Worm (Caenorhabditis elegans) whole organism, L2 larva: ENCODE data around the gene nhr-102.

Experiments used
- C34F6.9 ChIP-seq: fragments of 150-350 bp; optimal IDR thresholded peaks from 2 replicates; lab custom pipeline; 2014; ENCODE audit warnings: missing biosample characterization, missing genetic modification characterization
- F13H6.1 ChIP-seq: sonication (generic microtip); optimal IDR thresholded peaks from 2 replicates; lab custom pipeline; 2016; ENCODE audit warnings: missing genetic modification characterization, missing compliant biosample characterization
- alr-1 ChIP-seq: fragments of 150-350 bp; optimal IDR thresholded peaks from 2 replicates; lab custom pipeline; 2014; ENCODE audit warnings: missing biosample characterization, missing genetic modification characterization
- aly-2 ChIP-seq: fragments of 150-350 bp; optimal IDR thresholded peaks from 2 replicates; lab custom pipeline; 2014; ENCODE audit warnings: missing biosample characterization, missing genetic modification characterization
- ceh-16 ChIP-seq: fragments of 150-350 bp; optimal IDR thresholded peaks from 2 replicates; lab custom pipeline; 2014; ENCODE audit warnings: missing biosample characterization, missing genetic modification characterization
- ceh-82 ChIP-seq: fragments of 150-350 bp; optimal IDR thresholded peaks from 2 replicates; lab custom pipeline; 2014; ENCODE audit warnings: missing biosample characterization, missing genetic modification characterization
- crh-2 ChIP-seq: sonication (generic microtip); optimal IDR thresholded peaks from 2 replicates; lab custom pipeline; 2017; ENCODE audit warnings: missing biosample characterization, missing genetic modification characterization
- dmd-4 ChIP-seq: sonication (generic microtip); optimal IDR thresholded peaks from 2 replicates; lab custom pipeline; 2017; ENCODE audit warnings: missing biosample characterization, missing genetic modification characterization
- egl-27 ChIP-seq: sonication (generic microtip); optimal IDR thresholded peaks from 3 replicates; lab custom pipeline; 2017; ENCODE audit warnings: missing biosample characterization, missing genetic modification reagents, missing genetic modification characterization
- elt-1 ChIP-seq: fragments of 150-350 bp; optimal IDR thresholded peaks from 2 replicates; lab custom pipeline; 2014; ENCODE audit warnings: missing biosample characterization, missing genetic modification characterization
- elt-3 ChIP-seq: sonication (generic microtip); optimal IDR thresholded peaks from 2 replicates; lab custom pipeline; 2017; ENCODE audit warnings: missing biosample characterization, missing genetic modification characterization
- fos-1 ChIP-seq: fragments of 150-350 bp; optimal IDR thresholded peaks from 2 replicates; lab custom pipeline; 2014; ENCODE audit warnings: missing biosample characterization, missing genetic modification characterization
- gmeb-1 ChIP-seq: fragments of 150-350 bp; optimal IDR thresholded peaks from 2 replicates; lab custom pipeline; 2014; ENCODE audit warnings: missing biosample characterization, missing genetic modification characterization
- lin-11 ChIP-seq: fragments of 150-350 bp; sonication (generic microtip); optimal IDR thresholded peaks from 2 replicates; lab custom pipeline; 2014; ENCODE audit warnings: missing biosample characterization, missing genetic modification characterization, inconsistent platforms, mixed read lengths
- lin-13 ChIP-seq: fragments of 150-350 bp; optimal IDR thresholded peaks from 2 replicates; lab custom pipeline; 2014; ENCODE audit warnings: missing biosample characterization, missing genetic modification reagents, missing genetic modification characterization
- lin-39 ChIP-seq: fragments of 150-350 bp; optimal IDR thresholded peaks from 2 replicates; lab custom pipeline; 2014; ENCODE audit warnings: missing biosample characterization, missing genetic modification reagents, missing genetic modification characterization
- lsy-2 ChIP-seq, 2 experiments: fragments of 150-350 bp in 1 of 2; sonication (generic microtip) in 1 of 2; optimal IDR thresholded peaks; 2 replicates each; lab custom pipeline; 2014 to 2017; ENCODE audit warnings: missing biosample characterization in 2 of 2, missing genetic modification characterization in 2 of 2
- mab-5 ChIP-seq: fragments of 150-350 bp; optimal IDR thresholded peaks from 2 replicates; lab custom pipeline; 2014; ENCODE audit warnings: missing biosample characterization, missing genetic modification characterization
- mbf-1 ChIP-seq: sonication (generic microtip); optimal IDR thresholded peaks from 2 replicates; lab custom pipeline; 2017; ENCODE audit warnings: missing biosample characterization, missing genetic modification characterization
- mdl-1 ChIP-seq, 2 experiments: fragments of 150-350 bp in 1 of 2; sonication (generic microtip) in 1 of 2; optimal IDR thresholded peaks; 2 replicates each; lab custom pipeline; 2017; ENCODE audit warnings: missing biosample characterization in 2 of 2, missing genetic modification characterization in 2 of 2
- nhr-10 ChIP-seq: sonication (generic microtip); optimal IDR thresholded peaks from 2 replicates; lab custom pipeline; 2017; ENCODE audit warnings: missing biosample characterization, missing genetic modification characterization
- nhr-11 ChIP-seq: fragments of 150-350 bp; optimal IDR thresholded peaks from 2 replicates; lab custom pipeline; 2014; ENCODE audit warnings: missing biosample characterization, missing genetic modification characterization
- nhr-12 ChIP-seq: fragments of 150-350 bp; optimal IDR thresholded peaks from 2 replicates; lab custom pipeline; 2014; ENCODE audit warnings: missing biosample characterization, missing genetic modification characterization
- nhr-21 ChIP-seq: fragments of 150-350 bp; optimal IDR thresholded peaks from 2 replicates; lab custom pipeline; 2014; ENCODE audit warnings: missing biosample characterization, missing genetic modification characterization
- nhr-23 ChIP-seq: fragments of 150-350 bp; optimal IDR thresholded peaks from 2 replicates; lab custom pipeline; 2014; ENCODE audit warnings: missing biosample characterization, missing genetic modification reagents, missing genetic modification characterization
- nhr-25 ChIP-seq: fragments of 150-350 bp; sonication (generic microtip); optimal IDR thresholded peaks from 3 replicates; lab custom pipeline; 2014; ENCODE audit warnings: missing biosample characterization, missing genetic modification characterization
- nhr-6 ChIP-seq: fragments of 150-350 bp; optimal IDR thresholded peaks from 2 replicates; lab custom pipeline; 2014; ENCODE audit warnings: missing biosample characterization, missing genetic modification characterization
- nhr-77 ChIP-seq: fragments of 150-350 bp; optimal IDR thresholded peaks from 2 replicates; lab custom pipeline; 2014; ENCODE audit warnings: missing biosample characterization, missing genetic modification characterization
- peb-1 ChIP-seq: fragments of 150-350 bp; optimal IDR thresholded peaks from 2 replicates; lab custom pipeline; 2014; ENCODE audit warnings: missing biosample characterization, missing genetic modification characterization
- sma-3 ChIP-seq: sonication (generic microtip); optimal IDR thresholded peaks from 2 replicates; lab custom pipeline; 2016; ENCODE audit warnings: missing genetic modification reagents, missing genetic modification characterization, missing compliant biosample characterization
- sma-9 ChIP-seq, 2 experiments: fragments of 150-350 bp in 1 of 2; sonication (generic microtip) in 1 of 2; optimal IDR thresholded peaks; 2 replicates each; lab custom pipeline; 2014 to 2016; ENCODE audit warnings: missing genetic modification characterization in 2 of 2, mild to moderate bottlenecking in 1 of 2, missing biosample characterization in 1 of 2, missing compliant biosample characterization in 1 of 2, missing genetic modification reagents in 1 of 2, moderate library complexity in 1 of 2
- snpc-4 ChIP-seq: fragments of 150-350 bp; optimal IDR thresholded peaks from 2 replicates; lab custom pipeline; 2014; ENCODE audit warnings: missing biosample characterization, missing genetic modification characterization
- unc-39 ChIP-seq: fragments of 150-350 bp; optimal IDR thresholded peaks from 2 replicates; lab custom pipeline; 2014; ENCODE audit warnings: missing biosample characterization, missing genetic modification characterization
- ztf-1 ChIP-seq: fragments of 200-800 bp; sonication (Bioruptor generic); conservative IDR thresholded peaks from 2 replicates; pipeline ENCODE4 v1.3.6; 2022; ENCODE audit warnings: missing genetic modification characterization, missing compliant biosample characterization
- ztf-11 ChIP-seq: sonication (generic microtip); optimal IDR thresholded peaks from 2 replicates; lab custom pipeline; 2017; ENCODE audit warnings: missing biosample characterization, missing genetic modification characterization
- ztf-4 ChIP-seq: fragments of 150-350 bp; optimal IDR thresholded peaks from 2 replicates; lab custom pipeline; 2014; ENCODE audit warnings: missing biosample characterization, missing genetic modification characterization

Gene nhr-102

DNA sequence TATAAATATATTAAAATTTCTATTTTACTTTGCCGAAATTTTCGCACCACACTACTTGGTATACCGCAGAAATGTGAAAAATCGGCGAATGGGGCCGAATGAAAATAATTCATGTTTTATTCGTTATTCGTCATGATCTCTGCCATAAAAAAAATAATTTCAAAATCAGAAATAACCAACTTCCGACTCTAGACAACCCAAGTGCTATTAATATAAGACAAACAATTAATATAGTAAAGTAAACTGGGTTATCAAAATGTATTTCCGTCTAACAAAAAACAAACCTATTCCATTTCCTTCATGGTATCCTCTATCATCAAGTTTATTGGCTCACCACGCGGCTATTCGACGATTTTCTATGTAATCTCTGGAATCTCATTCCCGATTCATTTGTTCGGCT is 10.4 kb downstream of the nhr-102 start, which contains the start of gene srh-293:
Gene srh-293 (plus strand): TSS at position 301 of the 400 bp plus-strand sequence.
- no peak for TF ChIP-seq peb-1 (tag; lab: Kevin White, UChicago)
- no peak for TF ChIP-seq ceh-82 (tag; lab: Kevin White, UChicago)

DNA sequence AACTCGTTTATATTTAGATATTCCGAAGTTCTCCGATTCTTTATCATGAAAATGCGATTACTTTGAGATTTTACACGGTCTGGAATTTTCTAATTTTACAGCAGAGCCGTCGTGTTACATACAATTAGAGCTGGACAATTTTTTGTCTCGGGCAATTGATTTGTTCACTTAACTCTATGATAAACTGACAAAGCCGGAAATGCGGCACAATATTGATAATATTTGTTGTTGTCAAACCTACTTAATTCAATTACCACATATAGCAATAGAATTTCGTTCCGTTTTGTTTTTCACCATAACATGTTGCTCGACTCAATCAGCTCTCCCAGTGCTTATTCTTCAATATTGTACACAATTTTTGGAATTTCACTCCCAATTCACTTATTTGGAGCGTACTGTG is 13.2 kb downstream of the nhr-102 start, which contains the start of gene srh-299:
Gene srh-299 (plus strand): TSS at position 301 of the 400 bp plus-strand sequence.
- no peak for TF ChIP-seq gmeb-1 (tag; lab: Kevin White, UChicago)
- no peak for TF ChIP-seq crh-2 (tag; lab: Kevin White, UChicago)
- no peak for TF ChIP-seq C34F6.9
- no peak for TF ChIP-seq elt-1
- TF ChIP-seq elt-3 (tag; lab: Kevin White, UChicago), result no peak
- TF ChIP-seq sma-3 (GFP tag; lab: Kevin White, UChicago), result no peak
- no peak for TF ChIP-seq ztf-1 (GFP tag; lab: Robert Waterston, UW)
- TF ChIP-seq snpc-4 (tag; lab: Kevin White, UChicago), result no peak
- no peak for TF ChIP-seq fos-1
- TF ChIP-seq mdl-1 (tag; optimal IDR thresholded peaks at IDR 0.05; lab: Kevin White, UChicago), result no peak
- TF ChIP-seq ztf-11 (tag; lab: Kevin White, UChicago), result no peak
- no peak for TF ChIP-seq nhr-21 (tag; lab: Kevin White, UChicago)
- TF ChIP-seq nhr-11 (tag; lab: Kevin White, UChicago), result no peak
- TF ChIP-seq ztf-4, result no peak
- no peak for TF ChIP-seq ceh-16 (tag; lab: Kevin White, UChicago)
- TF ChIP-seq dmd-4, result no peak
- TF ChIP-seq lin-39 (tag; lab: Kevin White, UChicago), result no peak
- TF ChIP-seq nhr-6 (tag; lab: Kevin White, UChicago), result no peak
- TF ChIP-seq F13H6.1, result no peak
- no peak for TF ChIP-seq nhr-10 (tag; lab: Kevin White, UChicago)

DNA sequence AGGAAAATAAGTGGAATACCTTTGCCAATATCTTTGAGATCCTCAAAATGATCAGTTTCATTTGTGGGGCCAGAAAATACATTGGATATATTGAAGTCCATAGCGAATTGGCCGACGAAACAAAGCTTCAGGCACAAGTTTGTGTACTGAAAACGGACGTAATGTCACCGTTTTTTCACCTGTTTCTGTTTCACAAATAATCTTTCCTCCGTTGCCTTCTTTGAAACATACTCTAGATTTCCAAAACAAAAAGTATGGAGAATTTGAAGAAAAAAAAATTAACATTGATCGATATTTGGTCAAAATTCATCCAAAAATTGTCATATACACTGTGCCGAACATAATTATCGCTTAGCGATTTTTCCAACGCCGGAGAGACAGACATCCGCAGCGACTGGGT is 13.6 kb downstream of the nhr-102 start, which contains the start of gene srz-12:
Gene srz-12 (minus strand): TSS at position 101 of the 400 bp plus-strand sequence.
- TF ChIP-seq dmd-4 (no peak), ceh-82 (tag; lab: Kevin White, UChicago) (no peak), elt-3 (tag; lab: Kevin White, UChicago) (no peak), sma-9 (GFP tag; optimal IDR thresholded peaks at IDR 0.05; lab: Kevin White, UChicago) (no peak), sma-9 (tag; optimal IDR thresholded peaks at IDR 0.05; lab: Kevin White, UChicago) (no peak), elt-1 (no peak), fos-1 (no peak), sma-3 (GFP tag; lab: Kevin White, UChicago) (no peak), nhr-21 (tag; lab: Kevin White, UChicago) (no peak), mbf-1 (tag; lab: Kevin White, UChicago) (no peak), nhr-77 (tag; lab: Kevin White, UChicago) (no peak), aly-2 (tag; lab: Kevin White, UChicago) (no peak), lin-11 (no peak), nhr-25 (tag; lab: Kevin White, UChicago) (no peak), lin-13 (no peak), mab-5 (no peak), C34F6.9 (no peak), nhr-23 (tag; lab: Kevin White, UChicago) (no peak), ztf-1 (GFP tag; lab: Robert Waterston, UW) (no peak), unc-39 (tag; lab: Kevin White, UChicago) (no peak)

DNA sequence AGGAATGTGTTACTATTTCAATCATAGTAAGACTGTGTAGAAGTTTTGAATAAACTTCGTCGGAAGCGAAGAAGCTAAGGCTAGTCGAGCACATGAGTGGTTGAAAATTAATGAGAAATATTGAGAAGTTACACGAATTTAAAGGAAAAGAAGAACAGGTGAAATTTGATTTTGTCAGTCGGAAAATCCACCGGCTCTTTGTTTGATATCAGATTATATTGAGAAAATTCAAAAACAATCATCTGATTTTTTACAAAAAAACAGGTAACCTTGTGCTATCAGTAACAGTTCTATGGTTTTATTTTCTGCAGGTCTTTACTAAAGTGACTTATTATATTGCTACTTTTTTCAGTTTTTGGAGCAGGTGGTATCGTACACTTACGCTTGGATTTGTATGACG is 17.9 kb downstream of the nhr-102 start, which contains the start of gene srh-148:
Gene srh-148 (minus strand): TSS at position 101 of the 400 bp plus-strand sequence.
- no peak for TF ChIP-seq peb-1 (tag; lab: Kevin White, UChicago)
- TF ChIP-seq ztf-4, result no peak
- no peak for TF ChIP-seq nhr-12 (tag; lab: Kevin White, UChicago)
- TF ChIP-seq lin-11, result no peak
- no peak for TF ChIP-seq elt-1
- no peak for TF ChIP-seq alr-1 (tag; lab: Kevin White, UChicago)
- no peak for TF ChIP-seq elt-3 (tag; lab: Kevin White, UChicago)
- no peak for TF ChIP-seq egl-27 (tag; lab: Kevin White, UChicago)
- TF ChIP-seq nhr-6 (tag; lab: Kevin White, UChicago), result no peak
- no peak for TF ChIP-seq lin-39 (tag; lab: Kevin White, UChicago)
- TF ChIP-seq C34F6.9, result no peak
- no peak for TF ChIP-seq lsy-2 (tag; optimal IDR thresholded peaks at IDR 0.05; lab: Kevin White, UChicago)
- no peak for TF ChIP-seq nhr-10 (tag; lab: Kevin White, UChicago)
- no peak for TF ChIP-seq ceh-82 (tag; lab: Kevin White, UChicago)
- TF ChIP-seq aly-2 (tag; lab: Kevin White, UChicago), result no peak
